Comparison of ENCODE assay signal across 2 fruit fly cellular contexts in the genomic region with DNA sequence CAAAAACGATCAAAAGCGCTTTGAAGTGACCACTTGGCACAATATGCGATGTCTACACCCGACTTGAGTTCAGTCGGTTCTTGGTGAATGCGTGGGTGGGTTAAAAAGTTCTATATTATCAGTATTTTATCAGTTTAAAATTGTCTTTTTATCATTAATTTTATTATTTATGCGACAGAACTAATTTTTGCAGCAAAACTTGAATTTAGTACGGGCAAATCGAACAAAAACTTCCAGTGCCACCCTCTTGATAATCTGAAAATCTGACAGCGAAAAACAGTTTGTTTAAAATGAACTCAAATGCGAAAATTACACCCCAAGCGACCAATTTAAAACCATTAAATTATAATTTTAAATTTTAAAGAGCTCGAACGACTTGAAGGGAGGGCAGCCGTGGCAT.
TF ChIP-seq lines count a peak whose summit lies in the region.

No protein-coding gene starts in this region.

TF ChIP-seq in whole organism, embryonic, 481 proteins besides CTCF, POLR2A, EP300 and RAD21 (continued from another document):
- TF ChIP-seq Rfx (GFP tag; IDR thresholded peaks at IDR 0.05; lab: Robert Waterston, UW) (peak; percentile 28; the same call in 1 of the 2 replicates), sr (GFP tag; IDR thresholded peaks at IDR 0.05; lab: Robert Waterston, UW) (no peak), vvl (GFP tag; IDR thresholded peaks at IDR 0.05; lab: Robert Waterston, UW) (0 out of 2 replicates have a peak, but pooled peaks have one; percentile 9), CG3726 (GFP tag; IDR thresholded peaks at IDR 0.05; lab: Robert Waterston, UW) (no peak), mam (GFP tag; optimal IDR thresholded peaks at IDR 0.05; lab: Kevin White, UChicago) (no peak), CG17186 (GFP tag; optimal IDR thresholded peaks at IDR 0.05; lab: Kevin White, UChicago) (no peak), lbe (GFP tag; optimal IDR thresholded peaks at IDR 0.05; lab: Kevin White, UChicago) (peak; percentile 9)

TF ChIP-seq in whole organism, prepupa, 60 proteins besides CTCF, POLR2A, EP300 and RAD21 (continued from another document):
- peak; percentile 64 for TF ChIP-seq topi (GFP tag; optimal IDR thresholded peaks at IDR 0.05; lab: Kevin White, UChicago)
- peak; percentile 58 for TF ChIP-seq Hr39 (GFP tag; optimal IDR thresholded peaks at IDR 0.05; lab: Kevin White, UChicago)
- TF ChIP-seq Smox (GFP tag; optimal IDR thresholded peaks at IDR 0.05; lab: Kevin White, UChicago), result peak; percentile 64
- peak; percentile 10 for TF ChIP-seq acj6 (GFP tag; optimal IDR thresholded peaks at IDR 0.05; lab: Kevin White, UChicago)
